Fruit fly (Drosophila melanogaster): Measurements from ENCODE around the gene Saf6.

DNA sequence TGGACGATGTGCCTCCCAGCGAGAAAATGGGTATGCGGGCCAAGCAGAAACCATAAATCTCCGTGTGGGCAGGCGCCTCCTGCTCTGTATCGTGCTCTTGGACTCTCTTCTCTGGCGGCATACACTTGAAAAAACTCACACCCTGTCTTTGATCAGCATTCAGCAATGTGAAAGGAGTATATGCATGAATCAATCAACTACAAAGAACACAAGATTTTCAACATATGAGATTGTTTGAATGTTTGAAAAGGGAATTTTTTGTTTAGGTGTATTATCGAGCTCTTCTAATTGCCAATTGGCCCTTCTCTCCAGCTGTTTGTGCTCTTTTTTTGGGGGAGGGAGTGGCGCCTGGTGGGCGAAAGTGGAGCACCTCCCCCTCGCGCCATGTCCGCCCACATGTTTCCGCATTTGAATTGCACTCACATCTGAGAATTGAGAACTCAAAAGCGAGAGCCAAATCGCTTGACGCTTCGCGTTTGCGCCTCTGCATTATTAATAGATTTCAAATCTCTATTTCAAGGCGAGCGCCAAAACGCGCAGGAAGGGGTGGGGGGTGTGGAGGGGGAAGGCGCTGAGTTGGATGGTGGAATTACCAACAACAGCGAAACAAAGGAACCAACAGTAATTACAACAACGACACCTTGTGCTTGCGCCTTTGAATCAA is 29.7 kb upstream of the Saf6 start:
- no peak for TF ChIP-seq usp (GFP tag; optimal IDR thresholded peaks at IDR 0.05)
- no peak for TF ChIP-seq Abd-B (GFP tag; optimal IDR thresholded peaks at IDR 0.05)
- TF ChIP-seq N (GFP tag; optimal IDR thresholded peaks at IDR 0.05) = no peak
- TF ChIP-seq Rel (GFP tag; optimal IDR thresholded peaks at IDR 0.05) = no peak
- no peak for TF ChIP-seq Rel (tag; optimal IDR thresholded peaks at IDR 0.05)
- peak; percentile 64 for TF ChIP-seq h (GFP tag; optimal IDR thresholded peaks at IDR 0.05)
- no peak for TF ChIP-seq dsf (GFP tag; optimal IDR thresholded peaks at IDR 0.05; ENCODE audit: borderline replicate concordance)
- TF ChIP-seq Jra (GFP tag; optimal IDR thresholded peaks at IDR 0.05) = no peak
- TF ChIP-seq Vsx2 (GFP tag; optimal IDR thresholded peaks at IDR 0.05; ENCODE audit: partially characterized antibody) = no peak
